Fruit fly (Drosophila melanogaster) whole organism, embryonic: ENCODE measurements around the gene RpS28a.

Source experiments
- B-H1 ChIP-seq: fragments of 200-800 bp; sonication (Bioruptor generic); IDR thresholded peaks from 3 replicates; pipeline ENCODE4 v1.3.6; 2022; ENCODE audit warnings: missing biosample characterization, missing genetic modification characterization
- CG10959 ChIP-seq: fragments of 200-800 bp; sonication (Bioruptor generic); IDR thresholded peaks from 2 replicates; pipeline ENCODE4 v1.3.6; 2022; ENCODE audit warnings: missing biosample characterization, missing genetic modification characterization
- CG11085 ChIP-seq: fragments of 200-800 bp; sonication (Bioruptor generic); IDR thresholded peaks from 2 replicates; pipeline ENCODE4 v1.3.6; 2022; ENCODE audit warnings: missing biosample characterization, missing genetic modification characterization
- CG13775 ChIP-seq: fragments of 200-800 bp; sonication (Bioruptor generic); optimal IDR thresholded peaks from 3 replicates; lab custom pipeline; 2017; ENCODE audit warnings: missing biosample characterization, mild to moderate bottlenecking, missing genetic modification characterization
- CG13894 ChIP-seq: fragments of 200-800 bp; sonication (Bioruptor generic); optimal IDR thresholded peaks from 3 replicates; lab custom pipeline; 2018; ENCODE audit warnings: missing biosample characterization, mild to moderate bottlenecking, missing genetic modification characterization, moderate library complexity
- CG14441 ChIP-seq: fragments of 200-800 bp; sonication (Bioruptor generic); IDR thresholded peaks from 2 replicates; pipeline ENCODE4 v1.3.6; 2022; ENCODE audit warnings: missing biosample characterization, missing genetic modification characterization
- CG15011 ChIP-seq: fragments of 200-800 bp; sonication (Bioruptor generic); optimal IDR thresholded peaks from 3 replicates; lab custom pipeline; 2018; ENCODE audit warnings: missing biosample characterization, mild to moderate bottlenecking, missing genetic modification characterization
- CG31224 ChIP-seq: fragments of 200-800 bp; sonication (Bioruptor generic); IDR thresholded peaks from 2 replicates; pipeline ENCODE4 v1.3.6; 2022; ENCODE audit warnings: missing biosample characterization, missing genetic modification characterization
- CG31441 ChIP-seq: fragments of 200-800 bp; sonication (Bioruptor generic); IDR thresholded peaks from 2 replicates; pipeline ENCODE4 v1.3.6; 2022; ENCODE audit warnings: missing biosample characterization, missing genetic modification characterization
- CG32772 ChIP-seq: fragments of 200-800 bp; sonication (Bioruptor generic); IDR thresholded peaks from 2 replicates; pipeline ENCODE4 v1.3.6; 2022; ENCODE audit warnings: missing biosample characterization, missing genetic modification characterization
- CG4617 ChIP-seq: fragments of 200-800 bp; sonication (Bioruptor generic); optimal IDR thresholded peaks from 3 replicates; lab custom pipeline; 2016; ENCODE audit warnings: missing biosample characterization, missing genetic modification characterization, borderline replicate concordance
- CG4854 ChIP-seq: fragments of 200-800 bp; sonication (Bioruptor generic); optimal IDR thresholded peaks from 2 replicates; lab custom pipeline; 2016; ENCODE audit warnings: missing biosample characterization, missing genetic modification characterization, inconsistent platforms
- CG7357 ChIP-seq: fragments of 200-800 bp; sonication (Bioruptor generic); IDR thresholded peaks from 3 replicates; pipeline ENCODE4 v1.3.6; 2022; ENCODE audit warnings: missing biosample characterization, missing genetic modification characterization
- CG7963 ChIP-seq: fragments of 200-800 bp; sonication (Bioruptor generic); IDR thresholded peaks from 3 replicates; pipeline ENCODE4 v1.3.6; 2022; ENCODE audit warnings: missing biosample characterization, missing genetic modification characterization; ENCODE audit not compliant: partially characterized antibody
- CG7987 ChIP-seq: fragments of 200-800 bp; sonication (Bioruptor generic); optimal IDR thresholded peaks from 2 replicates; lab custom pipeline; 2018; ENCODE audit warnings: missing biosample characterization, mild to moderate bottlenecking, missing genetic modification characterization, moderate library complexity
- CG8290 ChIP-seq, 3 experiments: fragments of 200-800 bp; sonication (Bioruptor generic); optimal IDR thresholded peaks; 2 replicates each; lab custom pipeline; 2016 to 2019; ENCODE audit warnings: missing biosample characterization in 3 of 3, missing genetic modification characterization in 3 of 3, mild to moderate bottlenecking in 2 of 3, moderate library complexity in 1 of 3
- CG8388 ChIP-seq: fragments of 200-800 bp; sonication (Bioruptor generic); optimal IDR thresholded peaks from 2 replicates; lab custom pipeline; 2019; ENCODE audit warnings: missing biosample characterization, mild to moderate bottlenecking, missing genetic modification characterization, moderate library complexity
- CG9876 ChIP-seq: fragments of 200-800 bp; sonication (Bioruptor generic); optimal IDR thresholded peaks from 2 replicates; lab custom pipeline; 2016; ENCODE audit warnings: missing biosample characterization, missing genetic modification characterization
- D19B ChIP-seq: fragments of 200-800 bp; sonication (Bioruptor generic); optimal IDR thresholded peaks from 2 replicates; lab custom pipeline; 2017; ENCODE audit warnings: missing biosample characterization, mild to moderate bottlenecking, missing genetic modification characterization
- Dbx ChIP-seq: fragments of 200-800 bp; sonication (Bioruptor generic); IDR thresholded peaks from 3 replicates; pipeline ENCODE4 v1.3.6; 2022; ENCODE audit warnings: missing biosample characterization, missing genetic modification characterization
- Deaf1 ChIP-seq: fragments of 200-800 bp; optimal IDR thresholded peaks from 3 replicates; lab custom pipeline; 2019; ENCODE audit warnings: missing biosample characterization, mild to moderate bottlenecking, missing genetic modification characterization, moderate library complexity
- Dip3 ChIP-seq: fragments of 200-800 bp; sonication (Bioruptor generic); optimal IDR thresholded peaks from 3 replicates; lab custom pipeline; 2016; ENCODE audit warnings: missing biosample characterization, missing genetic modification characterization
- Dp ChIP-seq: fragments of 200-800 bp; sonication (Bioruptor generic); optimal IDR thresholded peaks from 2 replicates; lab custom pipeline; 2018; ENCODE audit warnings: missing biosample characterization, mild to moderate bottlenecking, missing genetic modification characterization, moderate library complexity
- Hand ChIP-seq: fragments of 200-800 bp; sonication (Bioruptor generic); optimal IDR thresholded peaks from 2 replicates; lab custom pipeline; 2017; ENCODE audit warnings: mild to moderate bottlenecking, missing biosample characterization, missing genetic modification reagents, missing genetic modification characterization
- Hsf ChIP-seq: fragments of 200-800 bp; sonication (Bioruptor generic); optimal IDR thresholded peaks from 3 replicates; lab custom pipeline; 2016; ENCODE audit warnings: missing biosample characterization, missing genetic modification characterization
- Mes4 ChIP-seq: fragments of 200-800 bp; sonication (Bioruptor generic); optimal IDR thresholded peaks from 2 replicates; lab custom pipeline; 2016; ENCODE audit warnings: missing biosample characterization, missing genetic modification characterization
- Nf-YB ChIP-seq: fragments of 200-800 bp; sonication (Bioruptor generic); optimal IDR thresholded peaks from 3 replicates; lab custom pipeline; 2019; ENCODE audit warnings: missing biosample characterization, mild to moderate bottlenecking, missing genetic modification characterization, moderate library complexity
- Oaz ChIP-seq: fragments of 200-800 bp; sonication (Bioruptor generic); IDR thresholded peaks from 2 replicates; pipeline ENCODE4 v1.3.6; 2022; ENCODE audit warnings: missing biosample characterization, missing genetic modification characterization
- Ssrp ChIP-seq: fragments of 200-800 bp; sonication (Bioruptor generic); optimal IDR thresholded peaks from 2 replicates; lab custom pipeline; 2018; ENCODE audit warnings: missing biosample characterization, mild to moderate bottlenecking, missing genetic modification characterization, moderate library complexity
- Trl ChIP-seq, 3 experiments: fragments of >200 bp in 2 of 3; fragments of 200-800 bp in 1 of 3; sonication (Bioruptor generic) in 1 of 3; optimal IDR thresholded peaks; 2 replicates in 1 of 3; 3 replicates in 2 of 3; lab custom pipeline; 2016 to 2017; ENCODE audit warnings: missing biosample characterization in 1 of 3, missing genetic modification characterization in 1 of 3
- Vsx1 ChIP-seq: fragments of 200-800 bp; sonication (Bioruptor generic); optimal IDR thresholded peaks from 2 replicates; lab custom pipeline; 2017; ENCODE audit warnings: missing biosample characterization, mild to moderate bottlenecking, missing genetic modification characterization, missing genetic modification reagents
- YL-1 ChIP-seq: fragments of 200-800 bp; sonication (Bioruptor generic); optimal IDR thresholded peaks from 3 replicates; lab custom pipeline; 2017; ENCODE audit warnings: missing biosample characterization, mild to moderate bottlenecking, missing genetic modification characterization
- crp ChIP-seq, 2 experiments: fragments of 200-800 bp; sonication (Bioruptor generic); optimal IDR thresholded peaks; 2 replicates in 1 of 2; 3 replicates in 1 of 2; lab custom pipeline; 2017; ENCODE audit warnings: missing biosample characterization in 2 of 2, missing genetic modification characterization in 2 of 2, mild to moderate bottlenecking in 1 of 2, moderate library complexity in 1 of 2
- disco-r ChIP-seq: fragments of 200-800 bp; sonication (Bioruptor generic); optimal IDR thresholded peaks from 2 replicates; lab custom pipeline; 2016; ENCODE audit warnings: missing biosample characterization, missing genetic modification characterization
- grn ChIP-seq: fragments of 200-800 bp; sonication (Bioruptor generic); optimal IDR thresholded peaks from 3 replicates; lab custom pipeline; 2017; ENCODE audit warnings: missing biosample characterization, missing genetic modification characterization
- hbn ChIP-seq: fragments of 200-800 bp; sonication (Bioruptor generic); IDR thresholded peaks from 2 replicates; pipeline ENCODE4 v1.3.6; 2022; ENCODE audit warnings: missing biosample characterization, missing genetic modification characterization; ENCODE audit not compliant: partially characterized antibody
- jing ChIP-seq: fragments of 200-800 bp; sonication (Bioruptor generic); optimal IDR thresholded peaks from 2 replicates; lab custom pipeline; 2018; ENCODE audit warnings: missing biosample characterization, mild to moderate bottlenecking, missing genetic modification characterization
- jumu ChIP-seq: fragments of 200-800 bp; sonication (Bioruptor generic); optimal IDR thresholded peaks from 3 replicates; lab custom pipeline; 2016; ENCODE audit warnings: missing biosample characterization, missing genetic modification characterization
- lilli ChIP-seq: fragments of 200-800 bp; sonication (Bioruptor generic); optimal IDR thresholded peaks from 3 replicates; lab custom pipeline; 2016; ENCODE audit warnings: missing biosample characterization, missing genetic modification characterization
- mam ChIP-seq: fragments of 200-800 bp; sonication (Bioruptor generic); optimal IDR thresholded peaks from 3 replicates; lab custom pipeline; 2016; ENCODE audit warnings: missing biosample characterization, missing genetic modification characterization
- pan ChIP-seq, 4 experiments: fragments of >200 bp in 3 of 4; fragments of 200-800 bp in 1 of 4; sonication (Bioruptor generic) in 1 of 4; optimal IDR thresholded peaks in 3 of 4; IDR thresholded peaks in 1 of 4; 2 replicates each; pipeline versions ENCODE4 v1.3.6 to Lab custom; 2017 to 2022; ENCODE audit warnings: missing biosample characterization in 2 of 4, missing genetic modification characterization in 2 of 4, mixed read lengths in 1 of 4
- pho ChIP-seq: fragments of 200-800 bp; sonication (Bioruptor generic); optimal IDR thresholded peaks from 2 replicates; lab custom pipeline; 2016; ENCODE audit warnings: missing biosample characterization, missing genetic modification characterization
- ro ChIP-seq: fragments of 200-800 bp; sonication (Bioruptor generic); IDR thresholded peaks from 2 replicates; pipeline ENCODE4 v1.3.6; 2022; ENCODE audit warnings: missing biosample characterization, missing genetic modification characterization
- scrt ChIP-seq: fragments of 200-800 bp; sonication (Bioruptor generic); optimal IDR thresholded peaks from 2 replicates; lab custom pipeline; 2018; ENCODE audit warnings: missing biosample characterization, mild to moderate bottlenecking, missing genetic modification characterization, moderate library complexity
- sens-2 ChIP-seq: fragments of 200-800 bp; sonication (Bioruptor generic); IDR thresholded peaks from 2 replicates; pipeline ENCODE4 v1.3.6; 2022; ENCODE audit warnings: missing biosample characterization, missing genetic modification characterization
- so ChIP-seq: fragments of 200-800 bp; sonication (Bioruptor generic); IDR thresholded peaks from 3 replicates; pipeline ENCODE4 v1.3.6; 2022; ENCODE audit warnings: missing biosample characterization, missing genetic modification characterization
- stwl ChIP-seq: fragments of 200-800 bp; sonication (Bioruptor generic); optimal IDR thresholded peaks from 3 replicates; lab custom pipeline; 2018; ENCODE audit warnings: missing biosample characterization, mild to moderate bottlenecking, missing genetic modification characterization, moderate library complexity
- tin ChIP-seq: fragments of 200-800 bp; sonication (Bioruptor generic); optimal IDR thresholded peaks from 3 replicates; lab custom pipeline; 2016; ENCODE audit warnings: missing biosample characterization, missing genetic modification characterization
- ttk ChIP-seq: fragments of 200-800 bp; sonication (Bioruptor generic); IDR thresholded peaks from 2 replicates; pipeline ENCODE4 v2.1.2; 2022; ENCODE audit warnings: missing biosample characterization, missing genetic modification characterization

The RpS28a gene

DNA sequence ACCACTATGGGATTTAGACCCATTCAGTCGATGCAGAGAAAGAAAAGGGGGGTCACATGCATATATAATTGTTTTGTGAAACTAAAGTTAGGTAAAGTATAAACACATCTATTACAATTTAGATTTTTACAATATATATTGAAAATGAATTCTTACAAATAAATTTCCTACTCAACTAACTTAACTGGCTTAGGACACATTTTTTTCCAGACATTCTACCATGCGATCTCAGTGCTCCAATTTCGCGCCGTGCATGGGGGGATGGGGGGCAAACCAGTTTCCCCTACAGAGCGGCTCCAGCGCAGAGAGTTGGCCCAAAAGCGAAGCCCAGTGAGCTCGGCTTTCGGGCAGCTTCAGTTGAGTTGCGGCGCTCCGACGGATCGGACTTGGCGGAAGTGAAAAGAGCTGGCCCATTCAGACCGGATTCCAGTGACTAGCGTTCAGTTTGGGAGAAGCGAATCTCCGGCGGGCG lies 39.3 kb downstream of the RpS28a start, which contains the start of gene CG7896 (continued):
- TF ChIP-seq CG7963 (GFP tag; lab: Robert Waterston, UW), result no peak
- TF ChIP-seq CG4617, result peak; percentile 1
- peak; percentile 8 for TF ChIP-seq jing (GFP tag; lab: Kevin White, UChicago)
- peak; percentile 84 for TF ChIP-seq CG31441
- TF ChIP-seq Oaz (GFP tag; lab: Robert Waterston, UW), result peak; percentile 82
- TF ChIP-seq Dbx (GFP tag; lab: Robert Waterston, UW), result peak; percentile 80
- no peak for TF ChIP-seq CG4854 (GFP tag; lab: Kevin White, UChicago)
- TF ChIP-seq CG8290 (GFP tag; optimal IDR thresholded peaks at IDR 0.05; lab: Kevin White, UChicago), result peak; percentile 47
- peak in 1 of 2 experiments; percentile 8 for TF ChIP-seq CG8290 (tag; optimal IDR thresholded peaks at IDR 0.05; lab: Kevin White, UChicago)
- peak in 1 of 2 experiments; percentile 26 for TF ChIP-seq Trl (optimal IDR thresholded peaks at IDR 0.05; lab: Kevin White, UChicago)
- no peak for TF ChIP-seq Trl (GFP tag; optimal IDR thresholded peaks at IDR 0.05; lab: Kevin White, UChicago)
- peak; percentile 78 for TF ChIP-seq CG32772 (GFP tag; lab: Robert Waterston, UW)
- no peak for TF ChIP-seq grn (GFP tag; lab: Kevin White, UChicago)
- TF ChIP-seq ro (GFP tag; lab: Robert Waterston, UW), result 0 out of 2 replicates have a peak, but pooled peaks have one; percentile 56
- peak; percentile 46 for TF ChIP-seq CG8388
- peak; percentile 17 for TF ChIP-seq Hand (GFP tag; lab: Kevin White, UChicago)
- peak; percentile 21 for TF ChIP-seq Nf-YB (GFP tag; lab: Kevin White, UChicago)
- TF ChIP-seq Hsf (GFP tag; lab: Kevin White, UChicago), result peak; percentile 33
- peak; percentile 72 for TF ChIP-seq CG31224
- TF ChIP-seq ttk (GFP tag; lab: Robert Waterston, UW), result peak; percentile 78
- TF ChIP-seq tin (GFP tag; lab: Kevin White, UChicago), result peak; percentile 62
- peak; percentile 50 for TF ChIP-seq CG10959 (GFP tag; lab: Robert Waterston, UW)
- peak; percentile 49; the same call in 1 of the 2 replicates for TF ChIP-seq CG11085
- TF ChIP-seq CG13894 (tag; lab: Kevin White, UChicago), result no peak
- peak; percentile 40 for TF ChIP-seq CG15011 (GFP tag; lab: Kevin White, UChicago)
- TF ChIP-seq CG7987 (GFP tag; lab: Kevin White, UChicago), result no peak
- peak; percentile 71 for TF ChIP-seq Deaf1 (tag; lab: Kevin White, UChicago)
- peak; percentile 61 for TF ChIP-seq scrt (GFP tag; lab: Kevin White, UChicago)
- no peak for TF ChIP-seq stwl (tag; lab: Kevin White, UChicago)
- TF ChIP-seq CG14441 (GFP tag; lab: Robert Waterston, UW), result peak; percentile 81
- TF ChIP-seq sens-2, result no peak
- peak; percentile 58 for TF ChIP-seq CG13775 (GFP tag; lab: Kevin White, UChicago)
- peak; percentile 80 for TF ChIP-seq CG7357 (GFP tag; lab: Robert Waterston, UW)
- no peak for TF ChIP-seq disco-r (GFP tag; lab: Kevin White, UChicago)
- no peak for TF ChIP-seq mam (GFP tag; lab: Kevin White, UChicago)
- no peak for TF ChIP-seq D19B
- TF ChIP-seq Dip3, result peak; percentile 6
- TF ChIP-seq hbn, result no peak
- TF ChIP-seq Dp (GFP tag; lab: Kevin White, UChicago), result no peak
- TF ChIP-seq CG9876 (GFP tag; lab: Kevin White, UChicago), result no peak
- peak; percentile 3 for TF ChIP-seq Vsx1 (GFP tag; lab: Kevin White, UChicago)
- no peak for TF ChIP-seq Mes4 (GFP tag; lab: Kevin White, UChicago)
- TF ChIP-seq lilli, result peak; percentile 47
- no peak for TF ChIP-seq pan (optimal IDR thresholded peaks at IDR 0.05; lab: Kevin White, UChicago)
- peak in 1 of 2 experiments; percentile 80 for TF ChIP-seq pan (GFP tag; optimal IDR thresholded peaks at IDR 0.05 in 1 of 2, IDR thresholded peaks at IDR 0.05 in 1 of 2)
- TF ChIP-seq B-H1 (GFP tag; lab: Robert Waterston, UW), result peak; percentile 57; the same call in 2 of the 3 replicates
- TF ChIP-seq jumu, result no peak
- peak; percentile 42 for TF ChIP-seq Ssrp (tag; lab: Kevin White, UChicago)
- no peak for TF ChIP-seq pho (GFP tag; lab: Kevin White, UChicago)
- peak in 1 of 2 experiments; percentile 11 for TF ChIP-seq crp (GFP tag; optimal IDR thresholded peaks at IDR 0.05; lab: Kevin White, UChicago)
- no peak for TF ChIP-seq YL-1
- TF ChIP-seq so (GFP tag; lab: Robert Waterston, UW), result peak; percentile 77; the same call in 2 of the 3 replicates
